Fruit fly (Drosophila melanogaster) whole organism, embryonic: ENCODE results near the gene CG3434.
A peak's percentile ranks its signal among the peaks of the same experiment; 100 is the strongest.

Experiments used
- ATbp ChIP-seq: fragments of 200-800 bp; sonication (Bioruptor generic); optimal IDR thresholded peaks from 2 replicates; lab custom pipeline; 2017; ENCODE audit warnings: missing biosample characterization, mild to moderate bottlenecking, missing genetic modification characterization, missing genetic modification reagents
- Aef1 ChIP-seq: fragments of 200-800 bp; sonication (Bioruptor generic); IDR thresholded peaks from 3 replicates; pipeline ENCODE4 v1.3.6; 2022; ENCODE audit warnings: missing biosample characterization, missing genetic modification characterization
- CG10209 ChIP-seq: fragments of 200-800 bp; sonication (Bioruptor generic); optimal IDR thresholded peaks from 3 replicates; lab custom pipeline; 2017; ENCODE audit warnings: missing biosample characterization, mild to moderate bottlenecking, missing genetic modification characterization, missing genetic modification reagents
- CG10959 ChIP-seq: fragments of 200-800 bp; sonication (Bioruptor generic); IDR thresholded peaks from 2 replicates; pipeline ENCODE4 v1.3.6; 2022; ENCODE audit warnings: missing biosample characterization, missing genetic modification characterization
- CG11093 ChIP-seq: fragments of 200-800 bp; sonication (Bioruptor generic); IDR thresholded peaks from 3 replicates; pipeline ENCODE4 v1.3.6; 2022; ENCODE audit warnings: missing biosample characterization, missing genetic modification characterization
- CG11696 ChIP-seq: fragments of 200-800 bp; sonication (Bioruptor generic); IDR thresholded peaks from 2 replicates; pipeline ENCODE4 v1.3.6; 2022; ENCODE audit warnings: missing biosample characterization, missing genetic modification characterization
- CG12104 ChIP-seq: fragments of 200-800 bp; sonication (Bioruptor generic); optimal IDR thresholded peaks from 3 replicates; lab custom pipeline; 2016; ENCODE audit warnings: missing biosample characterization, missing genetic modification characterization
- CG12744 ChIP-seq: fragments of 200-800 bp; sonication (Bioruptor generic); optimal IDR thresholded peaks from 2 replicates; lab custom pipeline; 2016; ENCODE audit warnings: missing biosample characterization, missing genetic modification characterization
- CG13775 ChIP-seq: fragments of 200-800 bp; sonication (Bioruptor generic); optimal IDR thresholded peaks from 3 replicates; lab custom pipeline; 2017; ENCODE audit warnings: missing biosample characterization, mild to moderate bottlenecking, missing genetic modification characterization
- CG14710 ChIP-seq: fragments of 200-800 bp; sonication (Bioruptor generic); optimal IDR thresholded peaks from 3 replicates; lab custom pipeline; 2019; ENCODE audit warnings: missing biosample characterization, mild to moderate bottlenecking, missing genetic modification characterization, moderate library complexity
- CG18764 ChIP-seq: fragments of 200-800 bp; sonication (Bioruptor generic); optimal IDR thresholded peaks from 3 replicates; lab custom pipeline; 2016; ENCODE audit warnings: missing biosample characterization, missing genetic modification characterization
- CG2678 ChIP-seq: fragments of 200-800 bp; sonication (Bioruptor generic); optimal IDR thresholded peaks from 3 replicates; lab custom pipeline; 2019; ENCODE audit warnings: missing biosample characterization, mild to moderate bottlenecking, missing genetic modification characterization, moderate library complexity
- CG31441 ChIP-seq: fragments of 200-800 bp; sonication (Bioruptor generic); IDR thresholded peaks from 2 replicates; pipeline ENCODE4 v1.3.6; 2022; ENCODE audit warnings: missing biosample characterization, missing genetic modification characterization
- CG34422 ChIP-seq: fragments of 200-800 bp; sonication (Bioruptor generic); IDR thresholded peaks from 3 replicates; pipeline ENCODE4 v1.3.6; 2022; ENCODE audit warnings: missing biosample characterization, missing genetic modification characterization
- CG3995 ChIP-seq: fragments of 200-800 bp; sonication (Bioruptor generic); optimal IDR thresholded peaks from 3 replicates; lab custom pipeline; 2016; ENCODE audit warnings: missing biosample characterization, missing genetic modification characterization
- CG43689 ChIP-seq: fragments of 200-800 bp; sonication (Bioruptor generic); IDR thresholded peaks from 2 replicates; pipeline ENCODE4 v1.3.6; 2022; ENCODE audit warnings: missing biosample characterization, missing genetic modification characterization
- CG5953 ChIP-seq: fragments of 200-800 bp; sonication (Bioruptor generic); IDR thresholded peaks from 2 replicates; pipeline ENCODE4 v1.3.6; 2022; ENCODE audit warnings: missing biosample characterization, missing genetic modification characterization
- CoRest ChIP-seq: fragments of 200-800 bp; sonication (Bioruptor generic); optimal IDR thresholded peaks from 3 replicates; lab custom pipeline; 2018; ENCODE audit warnings: missing biosample characterization, mild to moderate bottlenecking, missing genetic modification characterization, moderate library complexity
- Dek ChIP-seq: fragments of 200-800 bp; sonication (Bioruptor generic); optimal IDR thresholded peaks from 3 replicates; lab custom pipeline; 2019; ENCODE audit warnings: missing biosample characterization, mild to moderate bottlenecking, missing genetic modification characterization, moderate library complexity
- Dll ChIP-seq: fragments of 200-800 bp; sonication (Bioruptor generic); IDR thresholded peaks from 4 replicates; pipeline ENCODE4 v1.3.6; 2022; ENCODE audit warnings: missing biosample characterization, missing genetic modification characterization; ENCODE audit not compliant: partially characterized antibody
- Dp ChIP-seq: fragments of 200-800 bp; sonication (Bioruptor generic); optimal IDR thresholded peaks from 2 replicates; lab custom pipeline; 2018; ENCODE audit warnings: missing biosample characterization, mild to moderate bottlenecking, missing genetic modification characterization, moderate library complexity
- Dref ChIP-seq: fragments of 200-800 bp; sonication (Bioruptor generic); IDR thresholded peaks from 2 replicates; pipeline ENCODE4 v1.3.6; 2022; ENCODE audit warnings: missing biosample characterization, missing genetic modification characterization
- E2f1 ChIP-seq: fragments of 200-800 bp; sonication (Bioruptor generic); IDR thresholded peaks from 2 replicates; pipeline ENCODE4 v1.3.6; 2022; ENCODE audit warnings: missing biosample characterization, missing genetic modification characterization
- Gsc ChIP-seq: fragments of 200-800 bp; sonication (Bioruptor generic); IDR thresholded peaks from 2 replicates; pipeline ENCODE4 v1.3.6; 2022; ENCODE audit warnings: missing biosample characterization, missing genetic modification characterization
- HLH3B ChIP-seq: fragments of 200-800 bp; sonication (Bioruptor generic); IDR thresholded peaks from 2 replicates; pipeline ENCODE4 v1.3.6; 2022; ENCODE audit warnings: missing biosample characterization, missing genetic modification characterization
- Hand ChIP-seq: fragments of 200-800 bp; sonication (Bioruptor generic); optimal IDR thresholded peaks from 2 replicates; lab custom pipeline; 2017; ENCODE audit warnings: mild to moderate bottlenecking, missing biosample characterization, missing genetic modification reagents, missing genetic modification characterization
- Hr39 ChIP-seq: fragments of >200 bp; optimal IDR thresholded peaks from 2 replicates; lab custom pipeline; 2017
- MESR4 ChIP-seq: fragments of 200-800 bp; sonication (Bioruptor generic); optimal IDR thresholded peaks from 2 replicates; lab custom pipeline; 2018; ENCODE audit warnings: missing biosample characterization, mild to moderate bottlenecking, missing genetic modification characterization, moderate library complexity
- MTF-1 ChIP-seq: fragments of 200-800 bp; sonication (Bioruptor generic); optimal IDR thresholded peaks from 2 replicates; lab custom pipeline; 2018; ENCODE audit warnings: missing biosample characterization, mild to moderate bottlenecking, missing genetic modification characterization, borderline replicate concordance
- NC2α ChIP-seq: fragments of 200-800 bp; sonication (Bioruptor generic); optimal IDR thresholded peaks from 2 replicates; lab custom pipeline; 2016; ENCODE audit warnings: missing biosample characterization, missing genetic modification characterization
- Nf-YA ChIP-seq: fragments of 200-800 bp; sonication (Bioruptor generic); IDR thresholded peaks from 2 replicates; pipeline ENCODE4 v1.3.6; 2022; ENCODE audit warnings: missing biosample characterization, missing genetic modification characterization
- Rfx ChIP-seq: fragments of 200-800 bp; sonication (Bioruptor generic); IDR thresholded peaks from 2 replicates; pipeline ENCODE4 v1.3.6; 2022; ENCODE audit warnings: missing biosample characterization, missing genetic modification characterization
- Side ChIP-seq: fragments of 200-800 bp; sonication (Bioruptor generic); optimal IDR thresholded peaks from 2 replicates; lab custom pipeline; 2016; ENCODE audit warnings: missing biosample characterization, missing genetic modification characterization
- ash1 ChIP-seq: fragments of 200-800 bp; sonication (Bioruptor generic); optimal IDR thresholded peaks from 2 replicates; lab custom pipeline; 2018; ENCODE audit warnings: missing biosample characterization, mild to moderate bottlenecking, missing genetic modification characterization
- az2 ChIP-seq: fragments of 200-800 bp; sonication (Bioruptor generic); optimal IDR thresholded peaks from 3 replicates; lab custom pipeline; 2016; ENCODE audit warnings: missing biosample characterization, missing genetic modification characterization
- bsh ChIP-seq, 2 experiments: fragments of 200-800 bp; sonication (Bioruptor generic); optimal IDR thresholded peaks; 2 replicates each; lab custom pipeline; 2017 to 2018; ENCODE audit warnings: mild to moderate bottlenecking in 2 of 2, missing biosample characterization in 2 of 2, missing genetic modification characterization in 2 of 2, moderate library complexity in 1 of 2
- cas ChIP-seq: fragments of 200-800 bp; sonication (Bioruptor generic); IDR thresholded peaks from 2 replicates; pipeline ENCODE4 v1.3.6; 2022; ENCODE audit warnings: missing biosample characterization, missing genetic modification characterization
- caup ChIP-seq: fragments of 200-800 bp; sonication (Bioruptor generic); optimal IDR thresholded peaks from 3 replicates; lab custom pipeline; 2017; ENCODE audit warnings: missing biosample characterization, mild to moderate bottlenecking, missing genetic modification characterization, moderate library complexity; ENCODE audit not compliant: severe bottlenecking
- chif ChIP-seq, 2 experiments: fragments of 200-800 bp; sonication (Bioruptor generic); optimal IDR thresholded peaks; 3 replicates each; lab custom pipeline; 2016; ENCODE audit warnings: missing biosample characterization in 2 of 2, missing genetic modification characterization in 2 of 2
- crc ChIP-seq: fragments of 200-800 bp; sonication (Bioruptor generic); optimal IDR thresholded peaks from 2 replicates; lab custom pipeline; 2016; ENCODE audit warnings: missing biosample characterization, missing genetic modification characterization
- crp ChIP-seq, 2 experiments: fragments of 200-800 bp; sonication (Bioruptor generic); optimal IDR thresholded peaks; 2 replicates in 1 of 2; 3 replicates in 1 of 2; lab custom pipeline; 2017; ENCODE audit warnings: missing biosample characterization in 2 of 2, missing genetic modification characterization in 2 of 2, mild to moderate bottlenecking in 1 of 2, moderate library complexity in 1 of 2
- da ChIP-seq: fragments of 200-800 bp; sonication (Bioruptor generic); optimal IDR thresholded peaks from 2 replicates; lab custom pipeline; 2016; ENCODE audit warnings: missing biosample characterization, missing genetic modification characterization
- dan ChIP-seq: fragments of 200-800 bp; sonication (Bioruptor generic); IDR thresholded peaks from 2 replicates; pipeline ENCODE4 v1.3.6; 2022; ENCODE audit warnings: missing biosample characterization, missing genetic modification characterization
- fd3F ChIP-seq: fragments of 200-800 bp; sonication (Bioruptor generic); optimal IDR thresholded peaks from 2 replicates; lab custom pipeline; 2018; ENCODE audit warnings: missing biosample characterization, mild to moderate bottlenecking, missing genetic modification characterization, moderate library complexity
- gfzf ChIP-seq: fragments of 200-800 bp; sonication (Bioruptor generic); optimal IDR thresholded peaks from 2 replicates; lab custom pipeline; 2016; ENCODE audit warnings: missing biosample characterization, mild to moderate bottlenecking, missing genetic modification characterization, moderate library complexity
- hth ChIP-seq: fragments of >200 bp; optimal IDR thresholded peaks from 2 replicates; lab custom pipeline; 2017; ENCODE audit warnings: inconsistent platforms
- mam ChIP-seq: fragments of 200-800 bp; sonication (Bioruptor generic); optimal IDR thresholded peaks from 3 replicates; lab custom pipeline; 2016; ENCODE audit warnings: missing biosample characterization, missing genetic modification characterization
- nerfin-2 ChIP-seq: fragments of 200-800 bp; sonication (Bioruptor generic); IDR thresholded peaks from 2 replicates; pipeline ENCODE4 v1.3.6; 2022; ENCODE audit warnings: missing biosample characterization, missing genetic modification characterization; ENCODE audit not compliant: partially characterized antibody
- pfk ChIP-seq: fragments of 200-800 bp; sonication (Bioruptor generic); optimal IDR thresholded peaks from 2 replicates; lab custom pipeline; 2018; ENCODE audit warnings: missing biosample characterization, mild to moderate bottlenecking, missing genetic modification characterization, moderate library complexity
- slbo ChIP-seq: fragments of 200-800 bp; sonication (Bioruptor generic); IDR thresholded peaks from 2 replicates; pipeline ENCODE4 v1.3.6; 2022; ENCODE audit warnings: missing biosample characterization, missing genetic modification characterization
- wdn ChIP-seq: fragments of 200-800 bp; sonication (Bioruptor generic); IDR thresholded peaks from 2 replicates; pipeline ENCODE4 v1.3.6; 2022; ENCODE audit warnings: missing biosample characterization, missing genetic modification characterization
- wek ChIP-seq: fragments of 200-800 bp; sonication (Bioruptor generic); optimal IDR thresholded peaks from 3 replicates; lab custom pipeline; 2018; ENCODE audit warnings: missing biosample characterization, mild to moderate bottlenecking, missing genetic modification characterization, moderate library complexity

CG3434 gene

dm6 chr3L:9466595-9466994, 6.0 kb upstream of the CG3434 start (continued):
- TF ChIP-seq mam (no peak), CG13775 (GFP tag; lab: Kevin White, UChicago) (peak; percentile 15), CG11093 (GFP tag; lab: Robert Waterston, UW) (no peak), CG43689 (GFP tag; lab: Robert Waterston, UW) (no peak), dan (no peak), caup (GFP tag; lab: Kevin White, UChicago) (no peak), wek (GFP tag; lab: Kevin White, UChicago) (no peak), da (no peak), Nf-YA (GFP tag; lab: Robert Waterston, UW) (no peak), cas (GFP tag; lab: Robert Waterston, UW) (no peak), pfk (GFP tag; lab: Kevin White, UChicago) (no peak), CG10959 (GFP tag; lab: Robert Waterston, UW) (no peak), Dll (no peak), Hr39 (lab: Kevin White, UChicago) (no peak), ATbp (GFP tag; lab: Kevin White, UChicago) (no peak), CG11696 (GFP tag; lab: Robert Waterston, UW) (no peak), HLH3B (no peak), MTF-1 (GFP tag; lab: Kevin White, UChicago) (no peak), ash1 (GFP tag; lab: Kevin White, UChicago) (no peak), CG2678 (tag; lab: Kevin White, UChicago) (peak; percentile 75), slbo (GFP tag; lab: Robert Waterston, UW) (no peak), CoRest (tag; lab: Kevin White, UChicago) (peak; percentile 17), bsh (GFP tag; optimal IDR thresholded peaks at IDR 0.05; lab: Kevin White, UChicago) (peak in 1 of 2 experiments; percentile 29), CG31441 (GFP tag; lab: Robert Waterston, UW) (peak; percentile 51; the same call in 1 of the 2 replicates), crp (GFP tag; optimal IDR thresholded peaks at IDR 0.05; lab: Kevin White, UChicago) (no peak), hth (lab: Kevin White, UChicago) (no peak), CG12104 (GFP tag; lab: Kevin White, UChicago) (no peak), NC2α (GFP tag; lab: Kevin White, UChicago) (no peak), CG14710 (no peak), CG10209 (GFP tag; lab: Kevin White, UChicago) (peak; percentile 57), E2f1 (GFP tag; lab: Robert Waterston, UW) (no peak), MESR4 (GFP tag; lab: Kevin White, UChicago) (no peak), CG12744 (GFP tag; lab: Kevin White, UChicago) (no peak), wdn (GFP tag; lab: Robert Waterston, UW) (no peak), Dek (tag; lab: Kevin White, UChicago) (peak; percentile 19), Hand (GFP tag; lab: Kevin White, UChicago) (peak; percentile 54), gfzf (GFP tag; lab: Kevin White, UChicago) (no peak), nerfin-2 (no peak), Side (GFP tag; lab: Kevin White, UChicago) (no peak), CG5953 (no peak), Gsc (GFP tag; lab: Robert Waterston, UW) (no peak), Rfx (GFP tag; lab: Robert Waterston, UW) (no peak), az2 (peak; percentile 15), CG3995 (no peak), fd3F (GFP tag; lab: Kevin White, UChicago) (no peak), chif (GFP tag; optimal IDR thresholded peaks at IDR 0.05; lab: Kevin White, UChicago) (no peak), CG18764 (GFP tag; lab: Kevin White, UChicago) (no peak), Dref (GFP tag; lab: Robert Waterston, UW) (no peak), crc (GFP tag; lab: Kevin White, UChicago) (no peak), CG34422 (GFP tag; lab: Robert Waterston, UW) (no peak), Dp (GFP tag; lab: Kevin White, UChicago) (no peak), Aef1 (GFP tag; lab: Robert Waterston, UW) (no peak)
